Fruit fly (Drosophila melanogaster): ENCODE results near the gene Gale.

Gale gene

dm6 chr3L:654019-654418 is 5.7 kb downstream of the Gale start, which contains the start of the genes MED30 and Rev1:
Gene MED30, minus strand, starts transcription at chr3L:654089.
Gene Rev1, plus strand, starts transcription at chr3L:654363.
- no peak for TF ChIP-seq insv (optimal IDR thresholded peaks at IDR 0.05)
- TF ChIP-seq Sin3A (optimal IDR thresholded peaks at IDR 0.05): no peak
- TF ChIP-seq ttk (optimal IDR thresholded peaks at IDR 0.05): no peak
- TF ChIP-seq h (optimal IDR thresholded peaks at IDR 0.05): no peak
- TF ChIP-seq psq (optimal IDR thresholded peaks at IDR 0.05): no peak
- TF ChIP-seq Myc (optimal IDR thresholded peaks at IDR 0.05): no peak

dm6 chr3L:658279-658678 is 9.9 kb downstream of the Gale start:
- TF ChIP-seq Myc (optimal IDR thresholded peaks at IDR 0.05) (no peak), psq (optimal IDR thresholded peaks at IDR 0.05) (no peak), insv (optimal IDR thresholded peaks at IDR 0.05) (no peak), h (optimal IDR thresholded peaks at IDR 0.05) (no peak), Sin3A (optimal IDR thresholded peaks at IDR 0.05) (no peak), ttk (optimal IDR thresholded peaks at IDR 0.05) (no peak)

dm6 chr3L:660314-661075 is 12.1 kb downstream of the Gale start:
- no peak for TF ChIP-seq Sin3A (optimal IDR thresholded peaks at IDR 0.05)
- TF ChIP-seq insv (optimal IDR thresholded peaks at IDR 0.05): no peak
- TF ChIP-seq Myc (optimal IDR thresholded peaks at IDR 0.05): no peak
- TF ChIP-seq psq (optimal IDR thresholded peaks at IDR 0.05): no peak
- TF ChIP-seq ttk (optimal IDR thresholded peaks at IDR 0.05): no peak
- no peak for TF ChIP-seq h (optimal IDR thresholded peaks at IDR 0.05)

dm6 chr3L:663880-664279 is 15.5 kb downstream of the Gale start:
- TF ChIP-seq Sin3A (optimal IDR thresholded peaks at IDR 0.05): no peak
- TF ChIP-seq Myc (optimal IDR thresholded peaks at IDR 0.05): no peak
- no peak for TF ChIP-seq psq (optimal IDR thresholded peaks at IDR 0.05)
- no peak for TF ChIP-seq ttk (optimal IDR thresholded peaks at IDR 0.05)
- TF ChIP-seq insv (optimal IDR thresholded peaks at IDR 0.05): no peak
- no peak for TF ChIP-seq h (optimal IDR thresholded peaks at IDR 0.05)

- no peak for TF ChIP-seq insv (optimal IDR thresholded peaks at IDR 0.05)
- no peak for TF ChIP-seq Myc (optimal IDR thresholded peaks at IDR 0.05)
- TF ChIP-seq h (optimal IDR thresholded peaks at IDR 0.05): no peak
- TF ChIP-seq ttk (optimal IDR thresholded peaks at IDR 0.05): no peak
- TF ChIP-seq Sin3A (optimal IDR thresholded peaks at IDR 0.05): no peak
- no peak for TF ChIP-seq psq (optimal IDR thresholded peaks at IDR 0.05)
These were observed 18.2 kb downstream of the Gale start for dm6 chr3L:666544-666943.

- no peak for TF ChIP-seq psq (optimal IDR thresholded peaks at IDR 0.05)
- no peak for TF ChIP-seq Sin3A (optimal IDR thresholded peaks at IDR 0.05)
- no peak for TF ChIP-seq ttk (optimal IDR thresholded peaks at IDR 0.05)
These were observed 25.0 kb downstream of the Gale start for dm6 chr3L:673324-673723.

dm6 chr3L:675856-676255 is 27.5 kb downstream of the Gale start:
- TF ChIP-seq psq (optimal IDR thresholded peaks at IDR 0.05) (no peak), ttk (optimal IDR thresholded peaks at IDR 0.05) (no peak), Sin3A (optimal IDR thresholded peaks at IDR 0.05) (no peak), h (optimal IDR thresholded peaks at IDR 0.05) (no peak), Myc (optimal IDR thresholded peaks at IDR 0.05) (no peak), insv (optimal IDR thresholded peaks at IDR 0.05) (no peak)

- TF ChIP-seq h (optimal IDR thresholded peaks at IDR 0.05) (no peak), insv (optimal IDR thresholded peaks at IDR 0.05) (no peak), Sin3A (optimal IDR thresholded peaks at IDR 0.05) (no peak), psq (optimal IDR thresholded peaks at IDR 0.05) (no peak), ttk (optimal IDR thresholded peaks at IDR 0.05) (no peak)
These were observed 31.9 kb downstream of the Gale start, which contains the start of gene CG17129 for dm6 chr3L:680258-680657. Gene CG17129, minus strand, starts transcription at chr3L:680326.

- TF ChIP-seq Sin3A (optimal IDR thresholded peaks at IDR 0.05): no peak
- TF ChIP-seq psq (optimal IDR thresholded peaks at IDR 0.05): no peak
- TF ChIP-seq ttk (optimal IDR thresholded peaks at IDR 0.05): no peak
- TF ChIP-seq insv (optimal IDR thresholded peaks at IDR 0.05): no peak
- no peak for TF ChIP-seq h (optimal IDR thresholded peaks at IDR 0.05)
- TF ChIP-seq Myc (optimal IDR thresholded peaks at IDR 0.05): no peak
These were observed 33.5 kb downstream of the Gale start for dm6 chr3L:681793-682369.

- no peak for TF ChIP-seq ttk (optimal IDR thresholded peaks at IDR 0.05)
- no peak for TF ChIP-seq Myc (optimal IDR thresholded peaks at IDR 0.05)
- TF ChIP-seq h (optimal IDR thresholded peaks at IDR 0.05): no peak
- no peak for TF ChIP-seq insv (optimal IDR thresholded peaks at IDR 0.05)
- no peak for TF ChIP-seq psq (optimal IDR thresholded peaks at IDR 0.05)
- no peak for TF ChIP-seq Sin3A (optimal IDR thresholded peaks at IDR 0.05)
These were observed 34.1 kb downstream of the Gale start, which contains the start of gene CG3386 for dm6 chr3L:682420-682882. Gene CG3386, minus strand, starts transcription at chr3L:682470.

- no peak for TF ChIP-seq ttk (optimal IDR thresholded peaks at IDR 0.05)
- TF ChIP-seq psq (optimal IDR thresholded peaks at IDR 0.05): no peak
- no peak for TF ChIP-seq Myc (optimal IDR thresholded peaks at IDR 0.05)
- no peak for TF ChIP-seq insv (optimal IDR thresholded peaks at IDR 0.05)
- TF ChIP-seq Sin3A (optimal IDR thresholded peaks at IDR 0.05): no peak
- no peak for TF ChIP-seq h (optimal IDR thresholded peaks at IDR 0.05)
These were observed 36.5 kb downstream of the Gale start for dm6 chr3L:684749-685440.

dm6 chr3L:685441-685804 is 37.1 kb downstream of the Gale start, which contains the start of gene ebd1:
Gene ebd1, minus strand, starts transcription at chr3L:685549.
- no peak for TF ChIP-seq h (optimal IDR thresholded peaks at IDR 0.05)
- no peak for TF ChIP-seq Sin3A (optimal IDR thresholded peaks at IDR 0.05)

All from Kc167 (cell line).